Fruit fly (Drosophila melanogaster) whole organism, embryonic: ENCODE measurements around the gene CG14851.
A peak's percentile ranks its signal among the peaks of the same experiment; 100 is the strongest.

Experiments
- Ada2b ChIP-seq: fragments of 200-800 bp; sonication (Bioruptor generic); IDR thresholded peaks from 2 replicates; pipeline ENCODE4 v1.3.6; 2022; ENCODE audit warnings: missing biosample characterization, missing genetic modification characterization
- Adf1 ChIP-seq: fragments of 200-800 bp; sonication (Bioruptor generic); IDR thresholded peaks from 2 replicates; pipeline ENCODE4 v1.3.6; 2022; ENCODE audit warnings: missing biosample characterization, missing genetic modification characterization
- CG11398 ChIP-seq: fragments of 200-800 bp; sonication (Bioruptor generic); optimal IDR thresholded peaks from 2 replicates; lab custom pipeline; 2016; ENCODE audit warnings: missing biosample characterization, missing genetic modification characterization
- CG16863 ChIP-seq: fragments of 200-800 bp; sonication (Bioruptor generic); optimal IDR thresholded peaks from 3 replicates; lab custom pipeline; 2016; ENCODE audit warnings: missing biosample characterization, missing genetic modification characterization
- CG2199 ChIP-seq: fragments of 200-800 bp; sonication (Bioruptor generic); IDR thresholded peaks from 3 replicates; pipeline ENCODE4 v1.3.6; 2022; ENCODE audit warnings: missing biosample characterization, missing genetic modification characterization
- CG30020 ChIP-seq: fragments of 200-800 bp; optimal IDR thresholded peaks from 2 replicates; lab custom pipeline; 2019; ENCODE audit warnings: missing biosample characterization, mild to moderate bottlenecking, missing genetic modification characterization, moderate library complexity
- CG3847 ChIP-seq: fragments of 200-800 bp; sonication (Bioruptor generic); IDR thresholded peaks from 2 replicates; pipeline ENCODE4 v1.3.6; 2022; ENCODE audit warnings: missing biosample characterization, missing genetic modification characterization
- CG4328 ChIP-seq: fragments of 200-800 bp; sonication (Bioruptor generic); optimal IDR thresholded peaks from 3 replicates; lab custom pipeline; 2017; ENCODE audit warnings: missing biosample characterization, missing genetic modification reagents, missing genetic modification characterization
- CG4360 ChIP-seq: fragments of 200-800 bp; sonication (Bioruptor generic); IDR thresholded peaks from 2 replicates; pipeline ENCODE4 v1.3.6; 2022; ENCODE audit warnings: missing biosample characterization, missing genetic modification characterization
- CG4854 ChIP-seq: fragments of 200-800 bp; sonication (Bioruptor generic); optimal IDR thresholded peaks from 2 replicates; lab custom pipeline; 2016; ENCODE audit warnings: missing biosample characterization, missing genetic modification characterization, inconsistent platforms
- CG8290 ChIP-seq, 3 experiments: fragments of 200-800 bp; sonication (Bioruptor generic); optimal IDR thresholded peaks; 2 replicates each; lab custom pipeline; 2016 to 2019; ENCODE audit warnings: missing biosample characterization in 3 of 3, missing genetic modification characterization in 3 of 3, mild to moderate bottlenecking in 2 of 3, moderate library complexity in 1 of 3
- CG8765 ChIP-seq: fragments of 200-800 bp; sonication (Bioruptor generic); IDR thresholded peaks from 2 replicates; pipeline ENCODE4 v1.3.6; 2022; ENCODE audit warnings: missing biosample characterization, missing genetic modification characterization
- CG8924 ChIP-seq: fragments of 200-800 bp; optimal IDR thresholded peaks from 3 replicates; lab custom pipeline; 2019; ENCODE audit warnings: missing biosample characterization, mild to moderate bottlenecking, missing genetic modification characterization, moderate library complexity
- CG9797 ChIP-seq: fragments of 200-800 bp; sonication (Bioruptor generic); optimal IDR thresholded peaks from 3 replicates; lab custom pipeline; 2018; ENCODE audit warnings: missing biosample characterization, mild to moderate bottlenecking, missing genetic modification characterization
- D ChIP-seq, 2 experiments: fragments of 200-800 bp in 1 of 2; fragments of >200 bp in 1 of 2; sonication (Bioruptor generic) in 1 of 2; optimal IDR thresholded peaks; 2 replicates in 1 of 2; 3 replicates in 1 of 2; lab custom pipeline; 2017; ENCODE audit warnings: mild to moderate bottlenecking in 1 of 2, missing biosample characterization in 1 of 2, missing genetic modification characterization in 1 of 2, missing genetic modification reagents in 1 of 2
- Dad ChIP-seq: fragments of 200-800 bp; sonication (Bioruptor generic); optimal IDR thresholded peaks from 3 replicates; lab custom pipeline; 2016; ENCODE audit warnings: missing biosample characterization, missing genetic modification characterization
- Fer2 ChIP-seq: fragments of 200-800 bp; sonication (Bioruptor generic); optimal IDR thresholded peaks from 2 replicates; lab custom pipeline; 2018; ENCODE audit warnings: missing biosample characterization, mild to moderate bottlenecking, missing genetic modification characterization, moderate library complexity
- GATAe ChIP-seq: fragments of 200-800 bp; sonication (Bioruptor generic); conservative IDR thresholded peaks from 2 replicates; pipeline ENCODE4 v1.3.6; 2022; ENCODE audit warnings: missing biosample characterization, missing genetic modification characterization
- HLH3B ChIP-seq: fragments of 200-800 bp; sonication (Bioruptor generic); IDR thresholded peaks from 2 replicates; pipeline ENCODE4 v1.3.6; 2022; ENCODE audit warnings: missing biosample characterization, missing genetic modification characterization
- Hand ChIP-seq: fragments of 200-800 bp; sonication (Bioruptor generic); optimal IDR thresholded peaks from 2 replicates; lab custom pipeline; 2017; ENCODE audit warnings: mild to moderate bottlenecking, missing biosample characterization, missing genetic modification reagents, missing genetic modification characterization
- Hmr ChIP-seq: fragments of 200-800 bp; sonication (Bioruptor generic); optimal IDR thresholded peaks from 3 replicates; lab custom pipeline; 2017; ENCODE audit warnings: mild to moderate bottlenecking, missing biosample characterization, missing genetic modification reagents, missing genetic modification characterization
- NfI ChIP-seq: fragments of 200-800 bp; sonication (Bioruptor generic); optimal IDR thresholded peaks from 3 replicates; lab custom pipeline; 2018; ENCODE audit warnings: missing biosample characterization, mild to moderate bottlenecking, missing genetic modification characterization, moderate library complexity
- Oli ChIP-seq: fragments of 200-800 bp; sonication (Bioruptor generic); optimal IDR thresholded peaks from 2 replicates; lab custom pipeline; 2018; ENCODE audit warnings: missing biosample characterization, mild to moderate bottlenecking, missing genetic modification characterization, moderate library complexity
- Opbp ChIP-seq: fragments of 200-800 bp; sonication (Bioruptor generic); IDR thresholded peaks from 3 replicates; pipeline ENCODE4 v1.3.6; 2022; ENCODE audit warnings: missing biosample characterization, missing genetic modification characterization; ENCODE audit not compliant: partially characterized antibody
- Ptx1 ChIP-seq: fragments of 200-800 bp; sonication (Bioruptor generic); IDR thresholded peaks from 2 replicates; pipeline ENCODE4 v1.3.6; 2022; ENCODE audit warnings: missing biosample characterization, missing genetic modification characterization
- Sin3A ChIP-seq: fragments of >200 bp; optimal IDR thresholded peaks from 2 replicates; lab custom pipeline; 2018
- Six4 ChIP-seq: fragments of 200-800 bp; sonication (Bioruptor generic); optimal IDR thresholded peaks from 2 replicates; lab custom pipeline; 2016; ENCODE audit warnings: missing biosample characterization, missing genetic modification characterization
- ato ChIP-seq: fragments of 200-800 bp; sonication (Bioruptor generic); IDR thresholded peaks from 2 replicates; pipeline ENCODE4 v1.3.6; 2022; ENCODE audit warnings: missing biosample characterization, missing genetic modification characterization; ENCODE audit not compliant: partially characterized antibody
- chinmo ChIP-seq: fragments of 200-800 bp; sonication (Bioruptor generic); IDR thresholded peaks from 4 replicates; pipeline ENCODE4 v1.3.6; 2022; ENCODE audit warnings: missing biosample characterization, missing genetic modification characterization; ENCODE audit not compliant: partially characterized antibody
- chn ChIP-seq: fragments of 200-800 bp; sonication (Bioruptor generic); optimal IDR thresholded peaks from 2 replicates; lab custom pipeline; 2016; ENCODE audit warnings: missing biosample characterization, missing genetic modification characterization
- ci ChIP-seq: fragments of 200-800 bp; sonication (Bioruptor generic); IDR thresholded peaks from 3 replicates; pipeline ENCODE4 v1.3.6; 2022; ENCODE audit warnings: missing biosample characterization, missing genetic modification characterization
- dimm ChIP-seq: fragments of 200-800 bp; sonication (Bioruptor generic); IDR thresholded peaks from 2 replicates; pipeline ENCODE4 v1.3.6; 2022; ENCODE audit warnings: missing biosample characterization, missing genetic modification characterization
- dmrt11E ChIP-seq: fragments of 200-800 bp; sonication (Bioruptor generic); optimal IDR thresholded peaks from 3 replicates; lab custom pipeline; 2018; ENCODE audit warnings: missing biosample characterization, mild to moderate bottlenecking, missing genetic modification characterization, moderate library complexity
- hkb ChIP-seq, 2 experiments: fragments of 200-800 bp in 1 of 2; fragments of >200 bp in 1 of 2; sonication (Bioruptor generic) in 1 of 2; IDR thresholded peaks in 1 of 2; optimal IDR thresholded peaks in 1 of 2; 2 replicates each; pipeline versions ENCODE4 v1.3.6 to Lab custom; 2017 to 2022; ENCODE audit warnings: missing biosample characterization in 1 of 2, missing genetic modification characterization in 1 of 2
- jumu ChIP-seq: fragments of 200-800 bp; sonication (Bioruptor generic); optimal IDR thresholded peaks from 3 replicates; lab custom pipeline; 2016; ENCODE audit warnings: missing biosample characterization, missing genetic modification characterization
- lmd ChIP-seq: fragments of 200-800 bp; sonication (Bioruptor generic); IDR thresholded peaks from 2 replicates; pipeline ENCODE4 v1.3.6; 2022; ENCODE audit warnings: missing biosample characterization, missing genetic modification characterization
- lov ChIP-seq, 2 experiments: fragments of 200-800 bp in 1 of 2; fragments of >200 bp in 1 of 2; sonication (Bioruptor generic) in 1 of 2; IDR thresholded peaks in 1 of 2; optimal IDR thresholded peaks in 1 of 2; 2 replicates in 1 of 2; 3 replicates in 1 of 2; pipeline versions ENCODE4 v1.3.6 to Lab custom; 2017 to 2022; ENCODE audit warnings: missing biosample characterization in 1 of 2, missing genetic modification characterization in 1 of 2
- nom ChIP-seq: fragments of 200-800 bp; sonication (Bioruptor generic); optimal IDR thresholded peaks from 2 replicates; lab custom pipeline; 2017; ENCODE audit warnings: missing biosample characterization, missing genetic modification characterization, mild to moderate bottlenecking, moderate library complexity, missing genetic modification reagents
- pb ChIP-seq: fragments of 200-800 bp; sonication (Bioruptor generic); optimal IDR thresholded peaks from 3 replicates; lab custom pipeline; 2016; ENCODE audit warnings: missing biosample characterization, missing genetic modification characterization
- pum ChIP-seq: fragments of 200-800 bp; sonication (Bioruptor generic); optimal IDR thresholded peaks from 2 replicates; lab custom pipeline; 2016; ENCODE audit warnings: missing biosample characterization, missing genetic modification characterization
- row ChIP-seq: fragments of 200-800 bp; sonication (Bioruptor generic); IDR thresholded peaks from 3 replicates; pipeline ENCODE4 v1.3.6; 2022; ENCODE audit warnings: missing biosample characterization, missing genetic modification characterization
- run ChIP-seq: fragments of 200-800 bp; sonication (Bioruptor generic); optimal IDR thresholded peaks from 3 replicates; lab custom pipeline; 2018; ENCODE audit warnings: missing biosample characterization, mild to moderate bottlenecking, missing genetic modification characterization
- so ChIP-seq: fragments of 200-800 bp; sonication (Bioruptor generic); IDR thresholded peaks from 3 replicates; pipeline ENCODE4 v1.3.6; 2022; ENCODE audit warnings: missing biosample characterization, missing genetic modification characterization
- stwl ChIP-seq: fragments of 200-800 bp; sonication (Bioruptor generic); optimal IDR thresholded peaks from 3 replicates; lab custom pipeline; 2018; ENCODE audit warnings: missing biosample characterization, mild to moderate bottlenecking, missing genetic modification characterization, moderate library complexity
- toy ChIP-seq: fragments of 200-800 bp; sonication (Bioruptor generic); IDR thresholded peaks from 2 replicates; pipeline ENCODE4 v1.3.6; 2022; ENCODE audit warnings: missing biosample characterization, missing genetic modification characterization
- tup ChIP-seq: fragments of 200-800 bp; sonication (Bioruptor generic); optimal IDR thresholded peaks from 2 replicates; lab custom pipeline; 2016; ENCODE audit warnings: missing biosample characterization, mild to moderate bottlenecking, missing genetic modification characterization, moderate library complexity

CG14851 gene

DNA sequence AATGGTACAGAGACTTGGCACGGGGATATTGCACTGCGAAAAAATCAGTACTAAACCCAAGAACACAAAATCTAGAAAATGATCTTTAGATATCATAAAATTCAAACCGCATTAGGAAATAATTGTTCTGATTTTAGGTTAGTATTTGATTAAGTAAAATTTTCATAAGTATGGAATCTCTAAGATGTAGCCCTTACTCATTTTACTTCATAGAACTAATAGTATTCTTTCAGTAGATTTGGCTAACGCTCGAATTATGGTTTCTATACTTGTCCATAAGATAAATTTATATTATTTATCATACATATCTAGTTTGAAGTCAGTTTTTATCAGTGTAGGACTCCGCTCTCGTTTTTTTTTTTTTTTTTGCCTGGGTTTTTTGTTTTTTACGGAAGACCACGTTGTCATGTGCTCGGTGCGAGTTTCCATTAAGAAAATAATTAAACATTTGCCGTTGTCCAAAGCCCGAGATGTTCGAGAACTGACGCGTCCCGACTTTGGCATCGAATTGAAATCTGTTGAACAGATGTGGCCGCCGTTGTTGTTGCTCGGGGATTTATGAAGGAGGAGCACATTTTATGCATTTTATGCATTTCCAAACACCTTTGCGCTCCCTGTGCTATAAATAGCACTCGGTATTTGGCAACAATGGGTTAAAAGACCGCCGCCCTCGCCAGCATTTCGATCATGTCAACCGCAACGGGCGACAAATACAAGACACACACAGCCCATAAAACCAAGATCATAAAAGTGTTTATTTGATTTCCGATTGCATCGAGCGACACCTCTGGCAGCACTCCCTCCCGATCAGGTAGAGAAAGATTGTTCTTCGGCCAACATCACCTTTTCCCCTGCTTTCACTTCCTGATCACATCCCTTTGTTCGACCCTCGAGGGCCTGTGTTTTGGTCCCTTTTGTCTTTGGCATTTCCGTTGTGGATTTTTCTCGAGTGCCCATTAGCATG, 24.6 kb downstream of the CG14851 start (continued):
- TF ChIP-seq CG9797 (no peak), jumu (GFP tag; lab: Kevin White, UChicago) (no peak), row (GFP tag; lab: Robert Waterston, UW) (0 out of 3 replicates have a peak, but pooled peaks have one; percentile 28), nom (GFP tag; lab: Kevin White, UChicago) (no peak)
- TF ChIP-seq, all 482 proteins: peak for 43

DNA sequence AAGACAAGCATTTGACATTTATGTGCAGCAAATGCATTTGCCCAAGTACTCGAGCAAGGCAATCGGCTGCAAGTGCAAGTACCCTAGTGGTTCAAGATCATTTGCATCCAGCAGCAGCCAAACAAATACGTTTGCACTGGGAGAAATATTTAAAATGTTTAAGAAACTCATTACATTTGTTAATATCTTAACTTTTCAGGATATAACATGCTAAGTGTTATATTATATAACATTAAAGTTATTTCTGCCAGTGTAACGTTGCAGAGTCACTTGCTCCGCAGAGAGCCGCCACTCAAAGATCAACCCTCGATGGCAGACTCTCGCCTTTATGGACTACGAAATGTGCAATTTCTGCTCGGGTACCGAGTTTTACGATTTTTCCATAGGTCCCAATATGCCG, 27.3 kb downstream of the CG14851 start:
- TF ChIP-seq GATAe (GFP tag; lab: Robert Waterston, UW) = no peak
- no peak for TF ChIP-seq ato (GFP tag; lab: Robert Waterston, UW)
- no peak for TF ChIP-seq pb (GFP tag; lab: Kevin White, UChicago)
- no peak for TF ChIP-seq run (tag; lab: Kevin White, UChicago)
- no peak for TF ChIP-seq lov (optimal IDR thresholded peaks at IDR 0.05; lab: Kevin White, UChicago)
- no peak for TF ChIP-seq lov (GFP tag; IDR thresholded peaks at IDR 0.05; lab: Robert Waterston, UW)
- TF ChIP-seq D (optimal IDR thresholded peaks at IDR 0.05; lab: Kevin White, UChicago) = no peak
- no peak for TF ChIP-seq D (GFP tag; optimal IDR thresholded peaks at IDR 0.05; lab: Kevin White, UChicago)
- peak; percentile 27; the same call in 1 of the 3 replicates for TF ChIP-seq ci
- TF ChIP-seq CG11398 (GFP tag; lab: Kevin White, UChicago) = no peak
- no peak for TF ChIP-seq Sin3A
- no peak for TF ChIP-seq Fer2 (tag; lab: Kevin White, UChicago)
- TF ChIP-seq CG4360 (GFP tag; lab: Robert Waterston, UW) = no peak
- no peak for TF ChIP-seq Hmr (GFP tag; lab: Kevin White, UChicago)
- no peak for TF ChIP-seq Ada2b
- TF ChIP-seq Adf1 = no peak
- TF ChIP-seq Hand (GFP tag; lab: Kevin White, UChicago) = no peak
- TF ChIP-seq Opbp (GFP tag; lab: Robert Waterston, UW) = no peak
- TF ChIP-seq CG4854 = no peak
- TF ChIP-seq chinmo (GFP tag; lab: Robert Waterston, UW) = no peak
- no peak for TF ChIP-seq Ptx1 (GFP tag; lab: Robert Waterston, UW)
- no peak for TF ChIP-seq CG3847 (GFP tag; lab: Robert Waterston, UW)
- no peak for TF ChIP-seq so
- TF ChIP-seq dmrt11E (tag; lab: Kevin White, UChicago) = peak; percentile 74
- no peak for TF ChIP-seq CG30020 (tag; lab: Kevin White, UChicago)
- TF ChIP-seq CG16863 (GFP tag; lab: Kevin White, UChicago) = no peak
- TF ChIP-seq CG4328 = no peak
- TF ChIP-seq tup = no peak
- TF ChIP-seq chn (GFP tag; lab: Kevin White, UChicago) = peak; percentile 0
- no peak for TF ChIP-seq lmd (GFP tag; lab: Robert Waterston, UW)
- TF ChIP-seq Dad = no peak
- no peak for TF ChIP-seq CG8290 (GFP tag; optimal IDR thresholded peaks at IDR 0.05; lab: Kevin White, UChicago)
- TF ChIP-seq CG8290 (tag; optimal IDR thresholded peaks at IDR 0.05; lab: Kevin White, UChicago) = no peak
- TF ChIP-seq CG8924 (tag; lab: Kevin White, UChicago) = peak; percentile 48
- 0 out of 3 replicates have a peak, but pooled peaks have one; percentile 7 for TF ChIP-seq CG2199
- TF ChIP-seq hkb (optimal IDR thresholded peaks at IDR 0.05; lab: Kevin White, UChicago) = no peak
- no peak for TF ChIP-seq hkb (GFP tag; IDR thresholded peaks at IDR 0.05; lab: Robert Waterston, UW)
- no peak for TF ChIP-seq Six4 (GFP tag; lab: Kevin White, UChicago)
- no peak for TF ChIP-seq pum (GFP tag; lab: Kevin White, UChicago)
- no peak for TF ChIP-seq stwl (tag; lab: Kevin White, UChicago)
- no peak for TF ChIP-seq toy (GFP tag; lab: Robert Waterston, UW)
- no peak for TF ChIP-seq HLH3B
- no peak for TF ChIP-seq Oli (tag; lab: Kevin White, UChicago)
- TF ChIP-seq NfI = no peak
- no peak for TF ChIP-seq dimm (GFP tag; lab: Robert Waterston, UW)
- peak; percentile 40; the same call in 1 of the 2 replicates for TF ChIP-seq CG8765 (GFP tag; lab: Robert Waterston, UW)
